Worm (Caenorhabditis elegans) whole organism, L1 larva: ENCODE measurements around the gene F07F6.1.

Experiments
- blmp-1 ChIP-seq: fragments of 150-350 bp; optimal IDR thresholded peaks from 2 replicates; lab custom pipeline; 2014; ENCODE audit warnings: missing biosample characterization, missing genetic modification characterization
- ceh-90 ChIP-seq: sonication (generic microtip); optimal IDR thresholded peaks from 2 replicates; lab custom pipeline; 2016; ENCODE audit warnings: missing genetic modification characterization, missing compliant biosample characterization
- elt-2 ChIP-seq: sonication (generic microtip); optimal IDR thresholded peaks from 2 replicates; lab custom pipeline; 2016; ENCODE audit warnings: missing genetic modification characterization, mild to moderate bottlenecking, inconsistent platforms, missing compliant biosample characterization, missing genetic modification reagents
- lin-15B ChIP-seq: fragments of 150-350 bp; sonication (generic microtip); optimal IDR thresholded peaks from 3 replicates; lab custom pipeline; 2014; ENCODE audit warnings: missing biosample characterization, missing genetic modification characterization
- lin-35 ChIP-seq, 2 experiments: fragments of 150-350 bp; optimal IDR thresholded peaks; 2 replicates each; lab custom pipeline; 2014; ENCODE audit warnings: missing biosample characterization in 2 of 2, missing genetic modification characterization in 2 of 2, missing genetic modification reagents in 2 of 2
- mdl-1 ChIP-seq, 2 experiments: fragments of 150-350 bp; optimal IDR thresholded peaks; 2 replicates each; lab custom pipeline; 2014 to 2017; ENCODE audit warnings: missing biosample characterization in 2 of 2, missing genetic modification characterization in 2 of 2, inconsistent platforms in 1 of 2
- nhr-20 ChIP-seq: sonication (generic microtip); optimal IDR thresholded peaks from 2 replicates; lab custom pipeline; 2016; ENCODE audit warnings: mild to moderate bottlenecking, missing genetic modification characterization, missing compliant biosample characterization
- nhr-90 ChIP-seq: sonication (generic microtip); optimal IDR thresholded peaks from 2 replicates; lab custom pipeline; 2016; ENCODE audit warnings: mild to moderate bottlenecking, missing genetic modification characterization, missing compliant biosample characterization; ENCODE audit not compliant: poor library complexity
- unc-62 ChIP-seq: fragments of 150-350 bp; optimal IDR thresholded peaks from 2 replicates; lab custom pipeline; 2014; ENCODE audit warnings: missing biosample characterization, missing genetic modification reagents, missing genetic modification characterization
- zag-1 ChIP-seq: fragments of 150-350 bp; optimal IDR thresholded peaks from 2 replicates; lab custom pipeline; 2014; ENCODE audit warnings: missing biosample characterization, missing genetic modification characterization
- ztf-11 ChIP-seq, 2 experiments: sonication (generic microtip); optimal IDR thresholded peaks; 2 replicates each; lab custom pipeline; 2016 to 2017; ENCODE audit warnings: missing genetic modification characterization in 2 of 2, missing biosample characterization in 1 of 2, missing compliant biosample characterization in 1 of 2

- TF ChIP-seq ceh-90 (tag; lab: Kevin White, UChicago) (no peak), elt-2 (tag; lab: Kevin White, UChicago) (no peak), unc-62 (GFP tag; lab: Kevin White, UChicago) (no peak), blmp-1 (tag; lab: Kevin White, UChicago) (no peak), zag-1 (no peak), lin-15B (tag; lab: Kevin White, UChicago) (no peak), nhr-20 (no peak), lin-35 (GFP tag; optimal IDR thresholded peaks at IDR 0.05; lab: Kevin White, UChicago) (no peak), nhr-90 (tag; lab: Kevin White, UChicago) (no peak), mdl-1 (tag; optimal IDR thresholded peaks at IDR 0.05; lab: Kevin White, UChicago) (no peak), ztf-11 (tag; optimal IDR thresholded peaks at IDR 0.05; lab: Kevin White, UChicago) (no peak)
Measured at ce11 chrII:5408924-5409323, 28.8 kb upstream of the F07F6.1 start, which contains the start of the genes EEED8.12 and EEED8.4.
